Fruit fly (Drosophila melanogaster) S2 (cell line): ENCODE measurements around the gene p.

Source experiments
- CG8478 ChIP-seq: fragments of >200 bp; optimal IDR thresholded peaks from 2 replicates; lab custom pipeline; 2018
- CTCF ChIP-seq, 2 experiments: fragments of >200 bp; optimal IDR thresholded peaks; 2 replicates each; lab custom pipeline; 2018

dm6 chr3R:8654058-8654457, 16.4 kb downstream of the p start:
- TF ChIP-seq CTCF (optimal IDR thresholded peaks at IDR 0.05; lab: Kevin White, UChicago): no peak
- no peak for TF ChIP-seq CG8478
